Fruit fly (Drosophila melanogaster) whole organism, wandering third instar larva: ENCODE results near the gene Eig71Ed.

Source experiments
- CG9705 ChIP-seq: fragments of 200-800 bp; sonication (Bioruptor generic); optimal IDR thresholded peaks from 2 replicates; lab custom pipeline; 2018; ENCODE audit warnings: missing biosample characterization, mild to moderate bottlenecking, missing genetic modification characterization
- Sp1 ChIP-seq: fragments of 200-800 bp; sonication (Bioruptor generic); optimal IDR thresholded peaks from 3 replicates; lab custom pipeline; 2019; ENCODE audit warnings: missing biosample characterization, mild to moderate bottlenecking, missing genetic modification characterization, moderate library complexity
- br ChIP-seq: fragments of 200-800 bp; sonication (Bioruptor generic); optimal IDR thresholded peaks from 2 replicates; lab custom pipeline; 2016; ENCODE audit warnings: missing biosample characterization, missing genetic modification characterization

DNA sequence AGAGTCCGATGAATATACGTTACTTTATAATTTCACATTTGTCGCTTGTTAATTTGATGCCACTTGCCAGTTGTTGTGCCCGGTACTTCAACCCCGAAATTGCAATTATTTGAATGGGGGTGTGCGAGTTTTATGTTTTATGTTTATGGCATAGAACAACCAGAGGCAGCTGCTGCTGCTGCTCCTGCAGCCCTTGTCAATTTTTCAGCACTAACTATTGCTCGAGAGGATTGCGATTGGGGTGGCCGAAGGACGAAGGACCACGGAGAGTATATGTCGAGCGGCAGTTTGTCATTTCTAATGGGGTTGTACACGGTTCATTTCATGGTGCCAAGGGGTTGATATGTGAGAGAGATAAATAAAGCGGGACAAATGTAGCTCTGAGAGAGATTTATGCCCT lies 28.2 kb upstream of the Eig71Ed start:
- TF ChIP-seq Sp1 (GFP tag; lab: Kevin White, UChicago) (no peak), br (GFP tag; lab: Kevin White, UChicago) (no peak), CG9705 (no peak)
